Fruit fly (Drosophila melanogaster): ENCODE measurements around the gene Ir94b.

DNA sequence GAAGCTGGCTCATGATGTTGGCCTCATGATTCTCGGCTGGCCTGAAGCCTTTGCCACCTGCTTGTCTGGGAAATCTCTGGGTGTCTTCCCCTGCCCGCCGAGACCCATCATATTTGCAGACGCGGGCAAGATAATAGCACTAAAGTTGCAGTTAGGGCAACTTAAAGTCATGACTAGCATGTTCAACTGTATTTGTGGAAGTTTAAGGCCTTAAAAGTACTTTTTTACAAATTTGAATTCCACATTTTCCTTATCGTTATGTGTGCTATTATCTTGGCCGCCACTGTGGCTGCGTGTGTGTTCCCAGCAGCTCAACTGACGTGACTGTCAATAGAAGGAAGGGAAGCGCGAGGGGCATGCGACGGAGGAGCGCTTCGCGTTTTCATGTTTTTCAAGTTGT lies 22.1 kb upstream of the Ir94b start:
- TF ChIP-seq pan (optimal IDR thresholded peaks at IDR 0.05) (no peak), psq (optimal IDR thresholded peaks at IDR 0.05) (no peak), Dll (optimal IDR thresholded peaks at IDR 0.05) (no peak), usp (GFP tag; optimal IDR thresholded peaks at IDR 0.05) (no peak)

Measured in whole organism.